Worm (Caenorhabditis elegans): ENCODE measurements around the gene ugt-59.

ugt-59 gene

ce11 chrIV:10347528-10347927, 12.9 kb upstream of the ugt-59 start:
- TF ChIP-seq aly-1 (tag; optimal IDR thresholded peaks at IDR 0.05), result no peak
- no peak for TF ChIP-seq sea-1 (GFP tag; conservative IDR thresholded peaks at IDR 0.05)
- TF ChIP-seq hmbx-1 (tag; optimal IDR thresholded peaks at IDR 0.05), result no peak
- TF ChIP-seq ceh-13 (GFP tag; optimal IDR thresholded peaks at IDR 0.05), result no peak

ce11 chrIV:10349871-10350640, 10.4 kb upstream of the ugt-59 start, which contains the start of the genes unc-43 and Y43C5B.3:
Gene unc-43 (minus strand): TSS chrIV:10350217.
Gene Y43C5B.3 (plus strand): TSS chrIV:10350590.
- no peak for TF ChIP-seq sea-1 (GFP tag; conservative IDR thresholded peaks at IDR 0.05)
- TF ChIP-seq aly-1 (tag; optimal IDR thresholded peaks at IDR 0.05), result no peak

ce11 chrIV:10352243-10352642, 8.2 kb upstream of the ugt-59 start, which contains the start of gene Y43C5B.2:
Gene Y43C5B.2 (minus strand): TSS chrIV:10352343.
- TF ChIP-seq sea-1 (GFP tag; conservative IDR thresholded peaks at IDR 0.05) (no peak), ama-1 (optimal IDR thresholded peaks at IDR 0.05) (no peak), hmbx-1 (tag; optimal IDR thresholded peaks at IDR 0.05) (no peak), tbx-37 (GFP tag; conservative IDR thresholded peaks at IDR 0.05) (no peak), pes-1 (GFP tag; IDR thresholded peaks at IDR 0.05) (no peak), scrt-1 (GFP tag; IDR thresholded peaks at IDR 0.05) (no peak), hmg-4 (GFP tag; optimal IDR thresholded peaks at IDR 0.05) (no peak), tbx-11 (GFP tag; IDR thresholded peaks at IDR 0.05) (no peak), ets-7 (tag; optimal IDR thresholded peaks at IDR 0.05) (no peak), flt-1 (GFP tag; IDR thresholded peaks at IDR 0.05) (no peak)

- no peak for TF ChIP-seq sea-1 (GFP tag; conservative IDR thresholded peaks at IDR 0.05)
- no peak for TF ChIP-seq ceh-13 (GFP tag; optimal IDR thresholded peaks at IDR 0.05)
Observed at ce11 chrIV:10357072-10357471, 3.4 kb upstream of the ugt-59 start, which contains the start of gene R11A8.1. Gene R11A8.1 (minus strand): TSS chrIV:10357172.

ce11 chrIV:10357842-10358241, 2.6 kb upstream of the ugt-59 start, which contains the start of gene gkow-1:
Gene gkow-1 (plus strand): TSS chrIV:10358142.
- no peak for TF ChIP-seq ceh-13 (GFP tag; optimal IDR thresholded peaks at IDR 0.05)

ce11 chrIV:10366018-10366417, 5.6 kb downstream of the ugt-59 start, which contains the start of gene sir-2.1:
Gene sir-2.1 (minus strand): TSS chrIV:10366229.
- TF ChIP-seq ets-7 (tag; optimal IDR thresholded peaks at IDR 0.05) (no peak), hnd-1 (tag; optimal IDR thresholded peaks at IDR 0.05) (no peak), aly-1 (tag; optimal IDR thresholded peaks at IDR 0.05) (no peak), hmg-4 (GFP tag; optimal IDR thresholded peaks at IDR 0.05) (no peak), scrt-1 (GFP tag; IDR thresholded peaks at IDR 0.05) (no peak)

ce11 chrIV:10367740-10368246, 7.4 kb downstream of the ugt-59 start, which contains the start of gene pges-2:
Gene pges-2 (minus strand): TSS chrIV:10367790.
- TF ChIP-seq ets-7 (tag; optimal IDR thresholded peaks at IDR 0.05), result no peak
- no peak for TF ChIP-seq ceh-36 (tag; optimal IDR thresholded peaks at IDR 0.05)
- no peak for TF ChIP-seq ama-1 (optimal IDR thresholded peaks at IDR 0.05)
- no peak for TF ChIP-seq ceh-13 (GFP tag; optimal IDR thresholded peaks at IDR 0.05)
- no peak for TF ChIP-seq B0310.2 (tag; optimal IDR thresholded peaks at IDR 0.05)
- TF ChIP-seq F13C5.2 (tag; optimal IDR thresholded peaks at IDR 0.05), result no peak
- no peak for TF ChIP-seq tbx-11 (GFP tag; IDR thresholded peaks at IDR 0.05)
- no peak for TF ChIP-seq flt-1 (GFP tag; IDR thresholded peaks at IDR 0.05)
- no peak for TF ChIP-seq aly-1 (tag; optimal IDR thresholded peaks at IDR 0.05)
- TF ChIP-seq hmbx-1 (tag; optimal IDR thresholded peaks at IDR 0.05), result no peak
- no peak for TF ChIP-seq scrt-1 (GFP tag; IDR thresholded peaks at IDR 0.05)
- no peak for TF ChIP-seq sea-1 (GFP tag; conservative IDR thresholded peaks at IDR 0.05)
- TF ChIP-seq tbx-37 (GFP tag; conservative IDR thresholded peaks at IDR 0.05), result no peak
- no peak for TF ChIP-seq hnd-1 (tag; optimal IDR thresholded peaks at IDR 0.05)
- no peak for TF ChIP-seq tra-4 (tag; optimal IDR thresholded peaks at IDR 0.05)
- no peak for TF ChIP-seq hmg-4 (GFP tag; optimal IDR thresholded peaks at IDR 0.05)
- TF ChIP-seq pes-1 (GFP tag; IDR thresholded peaks at IDR 0.05), result no peak

ce11 chrIV:10368326-10368725, 7.9 kb downstream of the ugt-59 start, which contains the start of gene iars-1:
Gene iars-1 (plus strand): TSS chrIV:10368601.
- TF ChIP-seq scrt-1 (GFP tag; IDR thresholded peaks at IDR 0.05), result no peak
- no peak for TF ChIP-seq ceh-36 (tag; optimal IDR thresholded peaks at IDR 0.05)
- TF ChIP-seq aly-1 (tag; optimal IDR thresholded peaks at IDR 0.05), result no peak
- no peak for TF ChIP-seq flt-1 (GFP tag; IDR thresholded peaks at IDR 0.05)
- no peak for TF ChIP-seq B0310.2 (tag; optimal IDR thresholded peaks at IDR 0.05)
- TF ChIP-seq ets-7 (tag; optimal IDR thresholded peaks at IDR 0.05), result no peak
- no peak for TF ChIP-seq ama-1 (optimal IDR thresholded peaks at IDR 0.05)
- TF ChIP-seq F13C5.2 (tag; optimal IDR thresholded peaks at IDR 0.05), result no peak
- no peak for TF ChIP-seq hmg-4 (GFP tag; optimal IDR thresholded peaks at IDR 0.05)
- no peak for TF ChIP-seq ceh-13 (GFP tag; optimal IDR thresholded peaks at IDR 0.05)
- TF ChIP-seq tra-4 (tag; optimal IDR thresholded peaks at IDR 0.05), result no peak
- no peak for TF ChIP-seq tbx-11 (GFP tag; IDR thresholded peaks at IDR 0.05)
- TF ChIP-seq hmbx-1 (tag; optimal IDR thresholded peaks at IDR 0.05), result no peak
- TF ChIP-seq tbx-37 (GFP tag; conservative IDR thresholded peaks at IDR 0.05), result no peak
- TF ChIP-seq pes-1 (GFP tag; IDR thresholded peaks at IDR 0.05), result no peak
- no peak for TF ChIP-seq sea-1 (GFP tag; conservative IDR thresholded peaks at IDR 0.05)
